Worm (Caenorhabditis elegans) whole organism, L1 larva: ENCODE data around the gene mpdu-1.
A peak's percentile ranks its signal among the peaks of the same experiment; 100 is the strongest.

ENCODE experiments used
- ceh-90 ChIP-seq: sonication (generic microtip); optimal IDR thresholded peaks from 2 replicates; lab custom pipeline; 2016; ENCODE audit warnings: missing genetic modification characterization, missing compliant biosample characterization
- nhr-85 ChIP-seq: sonication (generic microtip); peaks from one replicate; lab custom pipeline; 2016; ENCODE audit warnings: missing genetic modification characterization, inconsistent platforms, missing compliant biosample characterization
- tbx-2 ChIP-seq: sonication (generic microtip); optimal IDR thresholded peaks from 2 replicates; lab custom pipeline; 2016; ENCODE audit warnings: missing genetic modification characterization, missing compliant biosample characterization

- TF ChIP-seq tbx-2 (peak; percentile 74), ceh-90 (tag; lab: Kevin White, UChicago) (no peak), nhr-85 (tag; lab: Kevin White, UChicago) (peak; percentile 83)
Observed at ce11 chrV:8359113-8359564, at the start of gene mpdu-1.
